Worm (Caenorhabditis elegans) whole organism, L1 larva: Measurements from ENCODE around the gene srx-21.

Source experiments
- C16A3.4 ChIP-seq: fragments of 150-350 bp; optimal IDR thresholded peaks from 2 replicates; lab custom pipeline; 2014; ENCODE audit warnings: missing biosample characterization, missing genetic modification characterization
- lin-15B ChIP-seq: fragments of 150-350 bp; sonication (generic microtip); optimal IDR thresholded peaks from 3 replicates; lab custom pipeline; 2014; ENCODE audit warnings: missing biosample characterization, missing genetic modification characterization
- lsy-2 ChIP-seq, 2 experiments: fragments of 150-350 bp; optimal IDR thresholded peaks; 2 replicates each; lab custom pipeline; 2014; ENCODE audit warnings: missing biosample characterization in 2 of 2, missing genetic modification characterization in 2 of 2
- nhr-12 ChIP-seq: sonication (generic microtip); optimal IDR thresholded peaks from 2 replicates; lab custom pipeline; 2017; ENCODE audit warnings: missing biosample characterization, missing genetic modification characterization
- pqm-1 ChIP-seq: sonication (generic microtip); optimal IDR thresholded peaks from 3 replicates; lab custom pipeline; 2017; ENCODE audit warnings: missing biosample characterization, missing genetic modification characterization
- swsn-7 ChIP-seq: sonication (generic microtip); optimal IDR thresholded peaks from 2 replicates; lab custom pipeline; 2016; ENCODE audit warnings: missing genetic modification characterization, missing compliant biosample characterization
- unc-130 ChIP-seq: fragments of 150-350 bp; optimal IDR thresholded peaks from 2 replicates; lab custom pipeline; 2017; ENCODE audit warnings: missing biosample characterization, missing genetic modification characterization, inconsistent platforms
- unc-62 ChIP-seq: fragments of 150-350 bp; optimal IDR thresholded peaks from 2 replicates; lab custom pipeline; 2014; ENCODE audit warnings: missing biosample characterization, missing genetic modification reagents, missing genetic modification characterization

- no peak for TF ChIP-seq lin-15B (tag; lab: Kevin White, UChicago)
- no peak for TF ChIP-seq lsy-2 (tag; optimal IDR thresholded peaks at IDR 0.05; lab: Kevin White, UChicago)
- TF ChIP-seq pqm-1 (tag; lab: Kevin White, UChicago) = no peak
- no peak for TF ChIP-seq unc-62 (GFP tag; lab: Kevin White, UChicago)
- no peak for TF ChIP-seq swsn-7 (tag; lab: Kevin White, UChicago)
- TF ChIP-seq unc-130 (tag; lab: Kevin White, UChicago) = no peak
- no peak for TF ChIP-seq nhr-12 (tag; lab: Kevin White, UChicago)
- TF ChIP-seq C16A3.4 (tag; lab: Kevin White, UChicago) = no peak
Measured at ce11 chrV:725807-726572, 49.2 kb downstream of the srx-21 start.
